Worm (Caenorhabditis elegans) whole organism, L1 larva: Measurements from ENCODE around the gene ncx-6.

Experiments used
- C04F5.9 ChIP-seq: sonication (generic microtip); optimal IDR thresholded peaks from 2 replicates; lab custom pipeline; 2016; ENCODE audit warnings: missing genetic modification characterization, missing compliant biosample characterization
- C16A3.4 ChIP-seq: fragments of 150-350 bp; optimal IDR thresholded peaks from 2 replicates; lab custom pipeline; 2014; ENCODE audit warnings: missing biosample characterization, missing genetic modification characterization
- C34B4.2 ChIP-seq: sonication (generic microtip); optimal IDR thresholded peaks from 2 replicates; lab custom pipeline; 2017; ENCODE audit warnings: mild to moderate bottlenecking, missing genetic modification characterization, missing compliant biosample characterization
- Y116A8C.19 ChIP-seq: sonication (generic microtip); optimal IDR thresholded peaks from 2 replicates; lab custom pipeline; 2016; ENCODE audit warnings: missing compliant biosample characterization, missing genetic modification characterization, borderline replicate concordance
- aha-1 ChIP-seq: fragments of 150-350 bp; optimal IDR thresholded peaks from 2 replicates; lab custom pipeline; 2014; ENCODE audit warnings: missing biosample characterization, missing genetic modification characterization
- ama-1 ChIP-seq: fragments of 150-350 bp; optimal IDR thresholded peaks from 2 replicates; lab custom pipeline; 2014
- blmp-1 ChIP-seq: fragments of 150-350 bp; optimal IDR thresholded peaks from 2 replicates; lab custom pipeline; 2014; ENCODE audit warnings: missing biosample characterization, missing genetic modification characterization
- ceh-8 ChIP-seq: fragments of 200-800 bp; sonication (Bioruptor generic); optimal IDR thresholded peaks from 2 replicates; lab custom pipeline; 2018; ENCODE audit warnings: mild to moderate bottlenecking, missing genetic modification characterization, moderate library complexity, missing compliant biosample characterization
- ceh-82 ChIP-seq, 3 experiments: fragments of 150-350 bp in 1 of 3; sonication (generic microtip) in 2 of 3; optimal IDR thresholded peaks; 2 replicates each; lab custom pipeline; 2014 to 2017; ENCODE audit warnings: missing biosample characterization in 3 of 3, missing genetic modification characterization in 3 of 3
- ceh-90 ChIP-seq: sonication (generic microtip); optimal IDR thresholded peaks from 2 replicates; lab custom pipeline; 2016; ENCODE audit warnings: missing genetic modification characterization, missing compliant biosample characterization
- ces-1 ChIP-seq: fragments of 150-350 bp; optimal IDR thresholded peaks from 2 replicates; lab custom pipeline; 2014; ENCODE audit warnings: missing biosample characterization, missing genetic modification reagents, missing genetic modification characterization
- dpl-1 ChIP-seq, 3 experiments: fragments of 150-350 bp in 2 of 3; sonication (generic microtip) in 1 of 3; optimal IDR thresholded peaks; 2 replicates each; lab custom pipeline; 2014 to 2017; ENCODE audit warnings: missing biosample characterization in 3 of 3, missing genetic modification characterization in 3 of 3, missing genetic modification reagents in 3 of 3
- dsc-1 ChIP-seq: sonication (generic microtip); optimal IDR thresholded peaks from 2 replicates; lab custom pipeline; 2016; ENCODE audit warnings: mild to moderate bottlenecking, missing genetic modification characterization, missing compliant biosample characterization
- efl-1 ChIP-seq, 4 experiments: fragments of 150-350 bp; optimal IDR thresholded peaks in 3 of 4; peaks in 1 of 4; 1 replicate in 1 of 4; 2 replicates in 3 of 4; lab custom pipeline; 2014; ENCODE audit warnings: missing biosample characterization in 2 of 4, missing genetic modification characterization in 2 of 4, missing genetic modification reagents in 2 of 4
- efl-3 ChIP-seq: fragments of 200-800 bp; sonication (Bioruptor generic); optimal IDR thresholded peaks from 2 replicates; lab custom pipeline; 2018; ENCODE audit warnings: mild to moderate bottlenecking, missing genetic modification characterization, missing compliant biosample characterization
- elt-2 ChIP-seq: sonication (generic microtip); optimal IDR thresholded peaks from 2 replicates; lab custom pipeline; 2016; ENCODE audit warnings: missing genetic modification characterization, mild to moderate bottlenecking, inconsistent platforms, missing compliant biosample characterization, missing genetic modification reagents
- elt-3 ChIP-seq, 6 experiments: fragments of 150-350 bp in 1 of 6; sonication (generic microtip); optimal IDR thresholded peaks; 2 replicates each; lab custom pipeline; 2017 to 2018; ENCODE audit warnings: missing biosample characterization in 6 of 6, missing genetic modification characterization in 6 of 6, inconsistent platforms in 1 of 6
- fkh-10 ChIP-seq: sonication (generic microtip); optimal IDR thresholded peaks from 2 replicates; lab custom pipeline; 2017; ENCODE audit warnings: missing biosample characterization, missing genetic modification reagents, missing genetic modification characterization
- fkh-4 ChIP-seq: sonication (generic microtip); optimal IDR thresholded peaks from 2 replicates; lab custom pipeline; 2016; ENCODE audit warnings: missing compliant biosample characterization, missing genetic modification characterization, borderline replicate concordance
- fkh-8 ChIP-seq: sonication (generic microtip); optimal IDR thresholded peaks from 2 replicates; lab custom pipeline; 2016; ENCODE audit warnings: mild to moderate bottlenecking, missing genetic modification characterization, missing compliant biosample characterization
- hlh-17 ChIP-seq: fragments of 200-800 bp; sonication (Bioruptor generic); optimal IDR thresholded peaks from 2 replicates; lab custom pipeline; 2018; ENCODE audit warnings: missing genetic modification characterization, mild to moderate bottlenecking, missing compliant biosample characterization, moderate library complexity, borderline replicate concordance
- isw-1 ChIP-seq: fragments of 200-800 bp; sonication (Bioruptor generic); IDR thresholded peaks from 2 replicates; pipeline ENCODE4 v1.3.6; 2022; ENCODE audit warnings: missing genetic modification characterization, missing compliant biosample characterization
- jun-1 ChIP-seq: fragments of 150-350 bp; optimal IDR thresholded peaks from 2 replicates; lab custom pipeline; 2014; ENCODE audit warnings: missing biosample characterization, missing genetic modification reagents, missing genetic modification characterization
- lin-35 ChIP-seq, 2 experiments: fragments of 150-350 bp; optimal IDR thresholded peaks; 2 replicates each; lab custom pipeline; 2014; ENCODE audit warnings: missing biosample characterization in 2 of 2, missing genetic modification characterization in 2 of 2, missing genetic modification reagents in 2 of 2
- lir-3 ChIP-seq: sonication (generic microtip); optimal IDR thresholded peaks from 2 replicates; lab custom pipeline; 2016; ENCODE audit warnings: mild to moderate bottlenecking, missing genetic modification characterization, moderate library complexity, missing compliant biosample characterization; ENCODE audit not compliant: poor library complexity
- lsy-2 ChIP-seq, 2 experiments: fragments of 150-350 bp; optimal IDR thresholded peaks; 2 replicates each; lab custom pipeline; 2014; ENCODE audit warnings: missing biosample characterization in 2 of 2, missing genetic modification characterization in 2 of 2
- mdl-1 ChIP-seq, 2 experiments: fragments of 150-350 bp; optimal IDR thresholded peaks; 2 replicates each; lab custom pipeline; 2014 to 2017; ENCODE audit warnings: missing biosample characterization in 2 of 2, missing genetic modification characterization in 2 of 2, inconsistent platforms in 1 of 2
- mef-2 ChIP-seq: fragments of 150-350 bp; optimal IDR thresholded peaks from 2 replicates; lab custom pipeline; 2014; ENCODE audit warnings: missing biosample characterization, missing genetic modification characterization
- mep-1 ChIP-seq: fragments of 150-350 bp; optimal IDR thresholded peaks from 2 replicates; lab custom pipeline; 2014; ENCODE audit warnings: missing biosample characterization, missing genetic modification characterization
- nhr-11 ChIP-seq: fragments of 150-350 bp; optimal IDR thresholded peaks from 2 replicates; lab custom pipeline; 2014; ENCODE audit warnings: missing biosample characterization, missing genetic modification characterization
- nhr-12 ChIP-seq: sonication (generic microtip); optimal IDR thresholded peaks from 2 replicates; lab custom pipeline; 2017; ENCODE audit warnings: missing biosample characterization, missing genetic modification characterization
- nhr-19 ChIP-seq: fragments of 200-800 bp; sonication (Bioruptor generic); conservative IDR thresholded peaks from 2 replicates; pipeline ENCODE4 v1.3.6; 2022; ENCODE audit warnings: missing genetic modification characterization, missing compliant biosample characterization
- nhr-20 ChIP-seq: sonication (generic microtip); optimal IDR thresholded peaks from 2 replicates; lab custom pipeline; 2016; ENCODE audit warnings: mild to moderate bottlenecking, missing genetic modification characterization, missing compliant biosample characterization
- nhr-71 ChIP-seq: sonication (generic microtip); optimal IDR thresholded peaks from 2 replicates; lab custom pipeline; 2016; ENCODE audit warnings: mild to moderate bottlenecking, missing genetic modification characterization, moderate library complexity, missing compliant biosample characterization
- nhr-77 ChIP-seq: fragments of 150-350 bp; optimal IDR thresholded peaks from 2 replicates; lab custom pipeline; 2014; ENCODE audit warnings: missing biosample characterization, missing genetic modification characterization
- nhr-84 ChIP-seq: sonication (generic microtip); optimal IDR thresholded peaks from 2 replicates; lab custom pipeline; 2017; ENCODE audit warnings: missing biosample characterization, missing genetic modification characterization
- nhr-85 ChIP-seq: sonication (generic microtip); peaks from one replicate; lab custom pipeline; 2016; ENCODE audit warnings: missing genetic modification characterization, inconsistent platforms, missing compliant biosample characterization
- rnt-1 ChIP-seq: sonication (generic microtip); optimal IDR thresholded peaks from 2 replicates; lab custom pipeline; 2016; ENCODE audit warnings: mild to moderate bottlenecking, missing genetic modification characterization, moderate library complexity, missing compliant biosample characterization
- skn-1 ChIP-seq: fragments of 150-350 bp; optimal IDR thresholded peaks from 2 replicates; lab custom pipeline; 2014; ENCODE audit warnings: missing biosample characterization, missing genetic modification characterization
- snpc-4 ChIP-seq: fragments of 150-350 bp; optimal IDR thresholded peaks from 2 replicates; lab custom pipeline; 2014; ENCODE audit warnings: missing biosample characterization, missing genetic modification characterization
- snu-23 ChIP-seq: sonication (generic microtip); optimal IDR thresholded peaks from 2 replicates; lab custom pipeline; 2016; ENCODE audit warnings: missing genetic modification characterization, missing compliant biosample characterization
- sptf-1 ChIP-seq: fragments of 150-350 bp; optimal IDR thresholded peaks from 2 replicates; lab custom pipeline; 2014; ENCODE audit warnings: missing biosample characterization, missing genetic modification characterization
- swsn-7 ChIP-seq: sonication (generic microtip); optimal IDR thresholded peaks from 2 replicates; lab custom pipeline; 2016; ENCODE audit warnings: missing genetic modification characterization, missing compliant biosample characterization
- tbx-2 ChIP-seq: sonication (generic microtip); optimal IDR thresholded peaks from 2 replicates; lab custom pipeline; 2016; ENCODE audit warnings: missing genetic modification characterization, missing compliant biosample characterization
- unc-130 ChIP-seq: fragments of 150-350 bp; optimal IDR thresholded peaks from 2 replicates; lab custom pipeline; 2017; ENCODE audit warnings: missing biosample characterization, missing genetic modification characterization, inconsistent platforms
- unc-30 ChIP-seq: sonication (generic microtip); optimal IDR thresholded peaks from 2 replicates; lab custom pipeline; 2017; ENCODE audit warnings: missing biosample characterization, missing genetic modification characterization
- unc-86 ChIP-seq: sonication (generic microtip); optimal IDR thresholded peaks from 2 replicates; lab custom pipeline; 2016; ENCODE audit warnings: missing genetic modification characterization, missing compliant biosample characterization
- vab-15 ChIP-seq: sonication (generic microtip); optimal IDR thresholded peaks from 2 replicates; lab custom pipeline; 2017; ENCODE audit warnings: missing genotype, mild to moderate bottlenecking, missing genetic modification characterization, missing compliant biosample characterization
- ztf-4 ChIP-seq: fragments of 150-350 bp; optimal IDR thresholded peaks from 2 replicates; lab custom pipeline; 2014; ENCODE audit warnings: missing biosample characterization, missing genetic modification characterization

ncx-6 gene

DNA sequence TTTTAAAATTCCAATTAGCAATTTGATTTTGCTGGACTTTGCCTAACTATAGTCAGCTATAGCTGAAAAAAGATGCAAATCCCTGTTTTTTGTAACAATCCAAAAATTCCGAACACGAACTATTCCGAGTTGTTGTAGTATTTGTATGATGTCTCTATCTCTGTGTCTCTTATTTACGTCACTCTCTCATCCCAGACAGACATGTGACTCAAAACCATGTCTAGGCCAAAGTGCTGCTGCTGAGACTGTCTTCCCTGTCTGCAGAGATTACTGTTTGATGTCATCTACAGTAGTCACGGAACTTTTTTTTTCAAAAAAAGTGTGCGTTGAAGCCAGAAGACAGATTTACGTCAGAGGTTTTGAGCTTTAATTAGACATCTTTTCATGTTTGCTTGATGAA lies 47.5 kb downstream of the ncx-6 start (continued):
- TF ChIP-seq nhr-12 (tag; lab: Kevin White, UChicago) (no peak), ceh-90 (tag; lab: Kevin White, UChicago) (no peak), elt-3 (tag; optimal IDR thresholded peaks at IDR 0.05; lab: Kevin White, UChicago) (peak in 1 of 6 experiments; percentile 29), sptf-1 (tag; lab: Kevin White, UChicago) (no peak), lin-35 (GFP tag; optimal IDR thresholded peaks at IDR 0.05; lab: Kevin White, UChicago) (peak in 1 of 2 experiments; percentile 72), hlh-17 (GFP tag; lab: Kevin White, UChicago) (no peak), fkh-10 (GFP tag; lab: Kevin White, UChicago) (no peak), fkh-4 (tag; lab: Kevin White, UChicago) (no peak), lsy-2 (tag; optimal IDR thresholded peaks at IDR 0.05; lab: Kevin White, UChicago) (peak in 1 of 2 experiments; percentile 54), ceh-82 (tag; optimal IDR thresholded peaks at IDR 0.05; lab: Kevin White, UChicago) (no peak), efl-1 (optimal IDR thresholded peaks at IDR 0.05; lab: Kevin White, UChicago) (peak; percentile 10), efl-1 (GFP tag; optimal IDR thresholded peaks at IDR 0.05 in 1 of 2; lab: Kevin White, UChicago) (peak in 1 of 2 experiments; percentile 95), tbx-2 (no peak), vab-15 (no peak), unc-130 (no peak), efl-3 (no peak), mep-1 (tag; lab: Kevin White, UChicago) (peak; percentile 46), ztf-4 (no peak), C34B4.2 (tag; lab: Kevin White, UChicago) (no peak), mef-2 (no peak), aha-1 (no peak), unc-30 (no peak), unc-86 (tag; lab: Kevin White, UChicago) (no peak), jun-1 (tag; lab: Kevin White, UChicago) (no peak), elt-2 (tag; lab: Kevin White, UChicago) (peak; percentile 41), rnt-1 (peak; percentile 32), lir-3 (tag; lab: Kevin White, UChicago) (no peak), snu-23 (GFP tag; lab: Kevin White, UChicago) (peak; percentile 44), nhr-11 (tag; lab: Kevin White, UChicago) (no peak), nhr-19 (peak; percentile 59), C16A3.4 (tag; lab: Kevin White, UChicago) (no peak)

DNA sequence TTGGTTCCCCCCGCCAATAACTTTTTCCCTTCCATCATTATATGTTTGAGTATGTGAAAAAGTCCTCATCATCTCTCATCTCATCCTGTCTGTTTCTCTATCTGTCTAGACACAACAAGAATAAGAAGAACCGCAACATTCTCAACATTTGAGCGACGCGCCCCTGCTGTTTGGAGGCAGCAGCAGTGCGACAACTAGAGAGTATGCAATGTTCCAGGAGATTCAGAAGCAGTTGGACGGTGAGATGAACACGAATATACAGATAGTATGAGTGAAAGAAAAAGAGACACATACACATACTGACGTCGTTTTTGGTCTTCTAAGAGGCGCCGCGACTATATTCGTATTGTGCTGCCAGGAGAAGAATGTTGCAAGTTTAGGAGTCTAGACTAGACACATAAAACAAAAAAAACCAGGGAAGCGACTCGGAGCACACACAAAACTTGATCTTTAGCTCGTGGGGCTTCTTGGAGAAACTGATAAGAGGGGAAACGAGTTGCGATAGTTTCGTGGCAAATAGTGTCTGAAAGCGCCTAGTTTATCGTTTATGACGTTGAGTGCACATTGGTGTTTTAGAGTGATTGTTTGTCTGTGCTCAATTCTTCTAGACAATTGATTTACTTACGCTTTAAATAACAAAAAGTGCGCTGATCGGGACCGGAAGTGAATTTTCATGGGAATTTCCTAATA lies 48.1 kb downstream of the ncx-6 start:
- TF ChIP-seq Y116A8C.19 (tag; lab: Kevin White, UChicago) (no peak), blmp-1 (tag; lab: Kevin White, UChicago) (peak; percentile 75), aha-1 (no peak), nhr-11 (tag; lab: Kevin White, UChicago) (peak; percentile 38), ceh-8 (no peak), isw-1 (no peak), mdl-1 (tag; optimal IDR thresholded peaks at IDR 0.05; lab: Kevin White, UChicago) (no peak), dsc-1 (tag; lab: Kevin White, UChicago) (peak; percentile 6), fkh-10 (GFP tag; lab: Kevin White, UChicago) (peak; percentile 28), fkh-4 (tag; lab: Kevin White, UChicago) (no peak), nhr-20 (peak; percentile 74), dpl-1 (GFP tag; optimal IDR thresholded peaks at IDR 0.05; lab: Kevin White, UChicago) (peak; percentile 1 to 18 (median 7)), nhr-84 (tag; lab: Kevin White, UChicago) (no peak), unc-86 (tag; lab: Kevin White, UChicago) (peak; percentile 37), skn-1 (tag; lab: Kevin White, UChicago) (peak; percentile 26), elt-2 (tag; lab: Kevin White, UChicago) (peak; percentile 53), snpc-4 (no peak), ces-1 (GFP tag; lab: Kevin White, UChicago) (no peak), elt-3 (tag; optimal IDR thresholded peaks at IDR 0.05; lab: Kevin White, UChicago) (peak in 3 of 6 experiments; percentile 0 to 19 (median 15)), snu-23 (GFP tag; lab: Kevin White, UChicago) (peak; percentile 67), ceh-82 (tag; optimal IDR thresholded peaks at IDR 0.05; lab: Kevin White, UChicago) (peak in 2 of 3 experiments; percentile 34), swsn-7 (peak; percentile 26), ama-1 (lab: Kevin White, UChicago) (no peak), nhr-85 (tag; lab: Kevin White, UChicago) (peak; percentile 72), efl-1 (optimal IDR thresholded peaks at IDR 0.05; lab: Kevin White, UChicago) (peak; percentile 27 to 39), efl-1 (GFP tag; optimal IDR thresholded peaks at IDR 0.05 in 1 of 2; lab: Kevin White, UChicago) (peak in 1 of 2 experiments; percentile 92), ztf-4 (no peak), ceh-90 (tag; lab: Kevin White, UChicago) (no peak), fkh-8 (tag; lab: Kevin White, UChicago) (peak; percentile 30), C04F5.9 (no peak), nhr-71 (tag; lab: Kevin White, UChicago) (peak; percentile 69), nhr-77 (tag; lab: Kevin White, UChicago) (peak; percentile 40)
